Fruit fly (Drosophila melanogaster) whole organism, embryonic: ENCODE data around the gene Ir68b.

Experiments used
- Abd-B ChIP-seq: fragments of 200-800 bp; sonication (Bioruptor generic); optimal IDR thresholded peaks from 2 replicates; lab custom pipeline; 2018; ENCODE audit warnings: missing biosample characterization, mild to moderate bottlenecking, missing genetic modification characterization, moderate library complexity
- Asciz ChIP-seq: fragments of 200-800 bp; sonication (Bioruptor generic); optimal IDR thresholded peaks from 2 replicates; lab custom pipeline; 2017; ENCODE audit warnings: missing biosample characterization, mild to moderate bottlenecking, missing genetic modification characterization, missing genetic modification reagents
- Bdp1 ChIP-seq: fragments of 200-800 bp; sonication (Bioruptor generic); optimal IDR thresholded peaks from 3 replicates; lab custom pipeline; 2016; ENCODE audit warnings: missing biosample characterization, missing genetic modification characterization
- Blimp-1 ChIP-seq: fragments of 200-800 bp; sonication (Bioruptor generic); optimal IDR thresholded peaks from 3 replicates; lab custom pipeline; 2018; ENCODE audit warnings: missing biosample characterization, missing genetic modification characterization, mild to moderate bottlenecking, moderate library complexity, missing genetic modification reagents
- CG10274 ChIP-seq: fragments of 200-800 bp; sonication (Bioruptor generic); optimal IDR thresholded peaks from 3 replicates; lab custom pipeline; 2017; ENCODE audit warnings: missing biosample characterization, mild to moderate bottlenecking, missing genetic modification characterization
- CG11398 ChIP-seq: fragments of 200-800 bp; sonication (Bioruptor generic); optimal IDR thresholded peaks from 2 replicates; lab custom pipeline; 2016; ENCODE audit warnings: missing biosample characterization, missing genetic modification characterization
- CG12744 ChIP-seq: fragments of 200-800 bp; sonication (Bioruptor generic); optimal IDR thresholded peaks from 2 replicates; lab custom pipeline; 2016; ENCODE audit warnings: missing biosample characterization, missing genetic modification characterization
- CG13775 ChIP-seq: fragments of 200-800 bp; sonication (Bioruptor generic); optimal IDR thresholded peaks from 3 replicates; lab custom pipeline; 2017; ENCODE audit warnings: missing biosample characterization, mild to moderate bottlenecking, missing genetic modification characterization
- CG14050 ChIP-seq: fragments of 200-800 bp; sonication (Bioruptor generic); IDR thresholded peaks from 3 replicates; pipeline ENCODE4 v1.3.6; 2022; ENCODE audit warnings: missing biosample characterization, missing genetic modification characterization
- CG14860 ChIP-seq: fragments of 200-800 bp; sonication (Bioruptor generic); IDR thresholded peaks from 3 replicates; pipeline ENCODE4 v1.3.6; 2022; ENCODE audit warnings: missing biosample characterization, missing genetic modification characterization; ENCODE audit not compliant: partially characterized antibody
- CG15514 ChIP-seq: fragments of 200-800 bp; sonication (Bioruptor generic); optimal IDR thresholded peaks from 3 replicates; lab custom pipeline; 2017; ENCODE audit warnings: missing biosample characterization, missing genetic modification characterization, mild to moderate bottlenecking, moderate library complexity, missing genetic modification reagents
- CG16779 ChIP-seq: fragments of 200-800 bp; sonication (Bioruptor generic); IDR thresholded peaks from 2 replicates; pipeline ENCODE4 v1.3.6; 2022; ENCODE audit warnings: missing biosample characterization, missing genetic modification characterization
- CG18599 ChIP-seq: fragments of 200-800 bp; sonication (Bioruptor generic); optimal IDR thresholded peaks from 3 replicates; lab custom pipeline; 2017; ENCODE audit warnings: missing biosample characterization, missing genetic modification characterization, mild to moderate bottlenecking, moderate library complexity, missing genetic modification reagents
- CG2202 ChIP-seq: fragments of 200-800 bp; sonication (Bioruptor generic); optimal IDR thresholded peaks from 2 replicates; lab custom pipeline; 2018; ENCODE audit warnings: missing biosample characterization, mild to moderate bottlenecking, missing genetic modification characterization
- CG33557 ChIP-seq: fragments of 200-800 bp; sonication (Bioruptor generic); optimal IDR thresholded peaks from 2 replicates; lab custom pipeline; 2019; ENCODE audit warnings: missing biosample characterization, mild to moderate bottlenecking, missing genetic modification characterization, moderate library complexity
- CG4854 ChIP-seq: fragments of 200-800 bp; sonication (Bioruptor generic); optimal IDR thresholded peaks from 2 replicates; lab custom pipeline; 2016; ENCODE audit warnings: missing biosample characterization, missing genetic modification characterization, inconsistent platforms
- CG6254 ChIP-seq: fragments of 200-800 bp; sonication (Bioruptor generic); optimal IDR thresholded peaks from 3 replicates; lab custom pipeline; 2017; ENCODE audit warnings: mild to moderate bottlenecking, missing biosample characterization, missing genetic modification reagents, missing genetic modification characterization
- CG6854 ChIP-seq: fragments of 200-800 bp; sonication (Bioruptor generic); optimal IDR thresholded peaks from 3 replicates; lab custom pipeline; 2017; ENCODE audit warnings: missing biosample characterization, mild to moderate bottlenecking, missing genetic modification characterization
- CG7745 ChIP-seq: fragments of 200-800 bp; sonication (Bioruptor generic); optimal IDR thresholded peaks from 2 replicates; lab custom pipeline; 2018; ENCODE audit warnings: missing biosample characterization, mild to moderate bottlenecking, missing genetic modification characterization, moderate library complexity
- CG8765 ChIP-seq: fragments of 200-800 bp; sonication (Bioruptor generic); IDR thresholded peaks from 2 replicates; pipeline ENCODE4 v1.3.6; 2022; ENCODE audit warnings: missing biosample characterization, missing genetic modification characterization
- GATAe ChIP-seq: fragments of 200-800 bp; sonication (Bioruptor generic); conservative IDR thresholded peaks from 2 replicates; pipeline ENCODE4 v1.3.6; 2022; ENCODE audit warnings: missing biosample characterization, missing genetic modification characterization
- Gsc ChIP-seq: fragments of 200-800 bp; sonication (Bioruptor generic); IDR thresholded peaks from 2 replicates; pipeline ENCODE4 v1.3.6; 2022; ENCODE audit warnings: missing biosample characterization, missing genetic modification characterization
- H15 ChIP-seq: fragments of 200-800 bp; sonication (Bioruptor generic); IDR thresholded peaks from 3 replicates; pipeline ENCODE4 v1.3.6; 2022; ENCODE audit warnings: missing biosample characterization, missing genetic modification characterization
- Hmr ChIP-seq: fragments of 200-800 bp; sonication (Bioruptor generic); optimal IDR thresholded peaks from 3 replicates; lab custom pipeline; 2017; ENCODE audit warnings: mild to moderate bottlenecking, missing biosample characterization, missing genetic modification reagents, missing genetic modification characterization
- Hmx ChIP-seq: fragments of 200-800 bp; sonication (Bioruptor generic); optimal IDR thresholded peaks from 2 replicates; lab custom pipeline; 2016; ENCODE audit warnings: missing biosample characterization, missing genetic modification characterization
- NC2α ChIP-seq: fragments of 200-800 bp; sonication (Bioruptor generic); optimal IDR thresholded peaks from 2 replicates; lab custom pipeline; 2016; ENCODE audit warnings: missing biosample characterization, missing genetic modification characterization
- Xrp1 ChIP-seq: fragments of 200-800 bp; sonication (Bioruptor generic); IDR thresholded peaks from 2 replicates; pipeline ENCODE4 v1.3.6; 2022; ENCODE audit warnings: missing biosample characterization, missing genetic modification characterization
- abd-A ChIP-seq: fragments of 200-800 bp; sonication (Bioruptor generic); optimal IDR thresholded peaks from 3 replicates; lab custom pipeline; 2019; ENCODE audit warnings: missing biosample characterization, mild to moderate bottlenecking, missing genetic modification characterization, moderate library complexity
- bab2 ChIP-seq: fragments of 200-800 bp; sonication (Bioruptor generic); optimal IDR thresholded peaks from 2 replicates; lab custom pipeline; 2016; ENCODE audit warnings: missing biosample characterization, missing genetic modification characterization
- chinmo ChIP-seq: fragments of 200-800 bp; sonication (Bioruptor generic); IDR thresholded peaks from 4 replicates; pipeline ENCODE4 v1.3.6; 2022; ENCODE audit warnings: missing biosample characterization, missing genetic modification characterization; ENCODE audit not compliant: partially characterized antibody
- gfzf ChIP-seq: fragments of 200-800 bp; sonication (Bioruptor generic); optimal IDR thresholded peaks from 2 replicates; lab custom pipeline; 2016; ENCODE audit warnings: missing biosample characterization, mild to moderate bottlenecking, missing genetic modification characterization, moderate library complexity
- ham ChIP-seq: fragments of 200-800 bp; sonication (Bioruptor generic); IDR thresholded peaks from 2 replicates; pipeline ENCODE4 v1.3.6; 2022; ENCODE audit warnings: missing biosample characterization, missing genetic modification characterization
- hb ChIP-seq: fragments of 200-800 bp; sonication (Bioruptor generic); IDR thresholded peaks from 3 replicates; pipeline ENCODE4 v1.3.6; 2022; ENCODE audit warnings: missing biosample characterization, missing genetic modification characterization; ENCODE audit not compliant: partially characterized antibody
- hkb ChIP-seq, 2 experiments: fragments of 200-800 bp in 1 of 2; fragments of >200 bp in 1 of 2; sonication (Bioruptor generic) in 1 of 2; IDR thresholded peaks in 1 of 2; optimal IDR thresholded peaks in 1 of 2; 2 replicates each; pipeline versions ENCODE4 v1.3.6 to Lab custom; 2017 to 2022; ENCODE audit warnings: missing biosample characterization in 1 of 2, missing genetic modification characterization in 1 of 2
- klu ChIP-seq: fragments of 200-800 bp; sonication (Bioruptor generic); IDR thresholded peaks from 2 replicates; pipeline ENCODE4 v1.3.6; 2022; ENCODE audit warnings: missing biosample characterization, missing genetic modification characterization
- knrl ChIP-seq: fragments of 200-800 bp; sonication (Bioruptor generic); IDR thresholded peaks from 3 replicates; pipeline ENCODE4 v1.3.6; 2022; ENCODE audit warnings: missing biosample characterization, missing genetic modification characterization; ENCODE audit not compliant: partially characterized antibody
- lilli ChIP-seq: fragments of 200-800 bp; sonication (Bioruptor generic); optimal IDR thresholded peaks from 3 replicates; lab custom pipeline; 2016; ENCODE audit warnings: missing biosample characterization, missing genetic modification characterization
- p53 ChIP-seq: fragments of 200-800 bp; sonication (Bioruptor generic); optimal IDR thresholded peaks from 2 replicates; lab custom pipeline; 2016; ENCODE audit warnings: missing biosample characterization, missing genetic modification characterization
- pita ChIP-seq: fragments of 200-800 bp; sonication (Bioruptor generic); optimal IDR thresholded peaks from 2 replicates; lab custom pipeline; 2017; ENCODE audit warnings: missing biosample characterization, mild to moderate bottlenecking, missing genetic modification characterization
- ranshi ChIP-seq: fragments of 200-800 bp; sonication (Bioruptor generic); IDR thresholded peaks from 2 replicates; pipeline ENCODE4 v1.3.6; 2022; ENCODE audit warnings: missing biosample characterization, missing genetic modification characterization
- sima ChIP-seq: fragments of 200-800 bp; sonication (Bioruptor generic); optimal IDR thresholded peaks from 2 replicates; lab custom pipeline; 2016; ENCODE audit warnings: missing biosample characterization, missing genetic modification characterization
- sqz ChIP-seq: fragments of 200-800 bp; sonication (Bioruptor generic); optimal IDR thresholded peaks from 3 replicates; lab custom pipeline; 2018; ENCODE audit warnings: missing biosample characterization, mild to moderate bottlenecking, missing genetic modification characterization
- sr ChIP-seq: fragments of 200-800 bp; sonication (Bioruptor generic); IDR thresholded peaks from 3 replicates; pipeline ENCODE4 v1.3.6; 2022; ENCODE audit warnings: missing biosample characterization, missing genetic modification characterization
- tgo ChIP-seq: fragments of 200-800 bp; sonication (Bioruptor generic); IDR thresholded peaks from 3 replicates; pipeline ENCODE4 v1.3.6; 2022; ENCODE audit warnings: missing biosample characterization, missing genetic modification characterization
- toy ChIP-seq: fragments of 200-800 bp; sonication (Bioruptor generic); IDR thresholded peaks from 2 replicates; pipeline ENCODE4 v1.3.6; 2022; ENCODE audit warnings: missing biosample characterization, missing genetic modification characterization
- tx ChIP-seq: fragments of 200-800 bp; sonication (Bioruptor generic); optimal IDR thresholded peaks from 2 replicates; lab custom pipeline; 2016; ENCODE audit warnings: missing biosample characterization, missing genetic modification characterization
- usp ChIP-seq: fragments of >200 bp; optimal IDR thresholded peaks from 2 replicates; lab custom pipeline; 2017; ENCODE audit warnings: missing biosample characterization, missing genetic modification characterization
- vfl ChIP-seq: fragments of 200-800 bp; sonication (Bioruptor generic); optimal IDR thresholded peaks from 2 replicates; lab custom pipeline; 2016; ENCODE audit warnings: missing biosample characterization, missing genetic modification characterization
- wdn ChIP-seq: fragments of 200-800 bp; sonication (Bioruptor generic); IDR thresholded peaks from 2 replicates; pipeline ENCODE4 v1.3.6; 2022; ENCODE audit warnings: missing biosample characterization, missing genetic modification characterization
- zfh2 ChIP-seq: fragments of 200-800 bp; sonication (Bioruptor generic); optimal IDR thresholded peaks from 2 replicates; lab custom pipeline; 2016; ENCODE audit warnings: missing biosample characterization, missing genetic modification characterization

Ir68b gene

DNA sequence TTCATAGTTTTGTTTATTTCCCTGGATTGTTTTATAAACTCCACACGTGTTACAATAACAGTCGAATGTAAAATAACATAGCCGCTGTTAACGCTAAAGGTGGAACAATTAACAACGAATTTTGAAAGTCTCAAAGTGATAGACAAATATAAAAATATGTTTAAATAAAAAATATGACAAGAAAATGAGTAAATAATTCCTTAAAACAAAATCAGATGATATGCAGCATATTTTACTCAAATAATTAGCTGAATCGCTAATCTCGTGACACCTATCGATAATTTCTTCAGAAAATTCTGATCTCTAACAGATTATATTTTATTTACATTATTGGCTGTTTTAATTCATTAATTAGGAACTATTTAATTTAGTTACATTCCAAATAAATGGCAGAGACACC lies 9.4 kb upstream of the Ir68b start, which contains the start of the genes CG5645 and Atg12 (continued):
- TF ChIP-seq klu (no peak; the same call in 1 of the 2 replicates), tgo (GFP tag; lab: Robert Waterston, UW) (peak; percentile 65; the same call in 2 of the 3 replicates), wdn (GFP tag; lab: Robert Waterston, UW) (no peak), CG14050 (peak; percentile 36; the same call in 1 of the 3 replicates), CG14860 (peak; percentile 80), NC2α (no peak), Hmr (peak; percentile 44), sima (no peak), H15 (no peak; the same call in 2 of the 3 replicates), tx (GFP tag; lab: Kevin White, UChicago) (no peak), usp (GFP tag; lab: Kevin White, UChicago) (no peak), CG33557 (peak; percentile 7), p53 (GFP tag; lab: Kevin White, UChicago) (no peak), lilli (GFP tag; lab: Kevin White, UChicago) (peak; percentile 43), CG2202 (tag; lab: Kevin White, UChicago) (no peak), knrl (peak; percentile 84), bab2 (peak; percentile 20), vfl (GFP tag; lab: Kevin White, UChicago) (peak; percentile 16), Gsc (no peak), CG13775 (GFP tag; lab: Kevin White, UChicago) (peak; percentile 27), Xrp1 (peak; percentile 69), toy (GFP tag; lab: Robert Waterston, UW) (no peak), CG18599 (peak; percentile 70), Bdp1 (GFP tag; lab: Kevin White, UChicago) (no peak), CG16779 (GFP tag; lab: Robert Waterston, UW) (no peak), CG6254 (GFP tag; lab: Kevin White, UChicago) (peak; percentile 17), chinmo (GFP tag; lab: Robert Waterston, UW) (no peak), abd-A (tag; lab: Kevin White, UChicago) (no peak), CG12744 (GFP tag; lab: Kevin White, UChicago) (no peak), hb (GFP tag; lab: Robert Waterston, UW) (no peak), Blimp-1 (peak; percentile 65), gfzf (GFP tag; lab: Kevin White, UChicago) (peak; percentile 1), CG11398 (GFP tag; lab: Kevin White, UChicago) (no peak), CG8765 (GFP tag; lab: Robert Waterston, UW) (no peak), CG7745 (no peak), ranshi (no peak), CG10274 (no peak), Asciz (GFP tag; lab: Kevin White, UChicago) (no peak), pita (no peak), CG6854 (no peak), Hmx (GFP tag; lab: Kevin White, UChicago) (peak; percentile 50), hkb (optimal IDR thresholded peaks at IDR 0.05; lab: Kevin White, UChicago) (no peak), hkb (GFP tag; IDR thresholded peaks at IDR 0.05; lab: Robert Waterston, UW) (peak; percentile 61; the same call in 1 of the 2 replicates), zfh2 (peak; percentile 21), CG4854 (GFP tag; lab: Kevin White, UChicago) (peak; percentile 41), CG15514 (GFP tag; lab: Kevin White, UChicago) (peak; percentile 73), Abd-B (GFP tag; lab: Kevin White, UChicago) (peak; percentile 70), GATAe (GFP tag; lab: Robert Waterston, UW) (0 out of 2 replicates have a peak, but pooled peaks have one; percentile 28), sr (GFP tag; lab: Robert Waterston, UW) (no peak), sqz (GFP tag; lab: Kevin White, UChicago) (no peak), ham (GFP tag; lab: Robert Waterston, UW) (no peak)
